Worm (Caenorhabditis elegans) whole organism, L4 larva: ENCODE results near the gene clec-241.

Experiments used
- D1046.2 ChIP-seq: fragments of 200-800 bp; sonication (Bioruptor generic); IDR thresholded peaks from 2 replicates; pipeline ENCODE4 v1.3.6; 2022; ENCODE audit warnings: missing genetic modification characterization, missing compliant biosample characterization
- R02D3.7 ChIP-seq: fragments of 150-350 bp; sonication (generic microtip); optimal IDR thresholded peaks from 3 replicates; lab custom pipeline; 2014; ENCODE audit warnings: missing biosample characterization, missing genetic modification characterization
- T26A8.4 ChIP-seq: fragments of 200-800 bp; sonication (Bioruptor generic); IDR thresholded peaks from 2 replicates; pipeline ENCODE4 v1.3.6; 2022; ENCODE audit warnings: missing genetic modification characterization, missing compliant biosample characterization
- Y105C5A.15 ChIP-seq: fragments of 200-800 bp; sonication (Bioruptor generic); IDR thresholded peaks from 2 replicates; pipeline ENCODE4 v1.3.6; 2022; ENCODE audit warnings: missing genetic modification characterization, missing compliant biosample characterization
- Y5F2A.4 ChIP-seq: fragments of 200-800 bp; sonication (Bioruptor generic); optimal IDR thresholded peaks from 2 replicates; lab custom pipeline; 2018; ENCODE audit warnings: mild to moderate bottlenecking, missing genetic modification characterization, missing compliant biosample characterization
- Y75B8A.6 ChIP-seq: fragments of 200-800 bp; sonication (Bioruptor generic); IDR thresholded peaks from 2 replicates; pipeline ENCODE4 v1.3.6; 2022; ENCODE audit warnings: missing genetic modification reagents, missing genetic modification characterization, missing compliant biosample characterization
- aha-1 ChIP-seq: fragments of 150-350 bp; peaks from one replicate; lab custom pipeline; 2014; ENCODE audit warnings: missing biosample characterization, missing genetic modification characterization
- aly-2 ChIP-seq: sonication (generic microtip); optimal IDR thresholded peaks from 2 replicates; lab custom pipeline; 2018; ENCODE audit warnings: missing biosample characterization, missing genetic modification characterization
- ama-1 ChIP-seq: fragments of 150-350 bp; optimal IDR thresholded peaks from 2 replicates; lab custom pipeline; 2014; ENCODE audit warnings: inconsistent platforms, mixed read lengths
- arid-1 ChIP-seq: fragments of 200-800 bp; sonication (Bioruptor generic); conservative IDR thresholded peaks from 2 replicates; pipeline ENCODE4 v1.3.6; 2022; ENCODE audit warnings: missing genetic modification reagents, missing genetic modification characterization, missing compliant biosample characterization
- attf-4 ChIP-seq: sonication (generic microtip); optimal IDR thresholded peaks from 3 replicates; lab custom pipeline; 2017; ENCODE audit warnings: missing biosample characterization, missing genetic modification characterization
- ceh-44 ChIP-seq: fragments of 200-800 bp; sonication (Bioruptor generic); IDR thresholded peaks from 2 replicates; pipeline ENCODE4 v1.3.6; 2022; ENCODE audit warnings: missing genetic modification reagents, missing genetic modification characterization, missing compliant biosample characterization
- ceh-62 ChIP-seq: sonication (generic microtip); optimal IDR thresholded peaks from 2 replicates; lab custom pipeline; 2017; ENCODE audit warnings: missing biosample characterization, missing genetic modification characterization
- daf-16 ChIP-seq, 3 experiments: sonication (generic microtip); optimal IDR thresholded peaks; 2 replicates each; lab custom pipeline; 2016 to 2017; ENCODE audit warnings: missing genetic modification characterization in 3 of 3, missing genetic modification reagents in 3 of 3, mild to moderate bottlenecking in 2 of 3, missing compliant biosample characterization in 2 of 3, missing biosample characterization in 1 of 3, moderate library complexity in 1 of 3
- daf-8 ChIP-seq: fragments of 200-800 bp; sonication (Bioruptor generic); IDR thresholded peaks from 2 replicates; pipeline ENCODE4 v1.3.6; 2022; ENCODE audit warnings: missing genetic modification characterization, missing compliant biosample characterization
- dmd-6 ChIP-seq: fragments of 200-800 bp; sonication (Bioruptor generic); IDR thresholded peaks from 2 replicates; pipeline ENCODE4 v1.3.6; 2022; ENCODE audit warnings: missing genetic modification reagents, missing genetic modification characterization, missing compliant biosample characterization
- dmd-8 ChIP-seq: fragments of 200-800 bp; sonication (Bioruptor generic); IDR thresholded peaks from 2 replicates; pipeline ENCODE4 v1.3.6; 2022; ENCODE audit warnings: missing genetic modification characterization, missing compliant biosample characterization
- dmd-9 ChIP-seq: fragments of 200-800 bp; sonication (Bioruptor generic); IDR thresholded peaks from 2 replicates; pipeline ENCODE4 v1.3.6; 2022; ENCODE audit warnings: missing genetic modification reagents, missing genetic modification characterization, missing compliant biosample characterization
- dpl-1 ChIP-seq: fragments of 150-350 bp; optimal IDR thresholded peaks from 2 replicates; lab custom pipeline; 2014; ENCODE audit warnings: missing biosample characterization, missing genetic modification reagents, missing genetic modification characterization
- duxl-1 ChIP-seq: sonication (generic microtip); optimal IDR thresholded peaks from 2 replicates; lab custom pipeline; 2016; ENCODE audit warnings: mild to moderate bottlenecking, missing genetic modification characterization, moderate library complexity, missing compliant biosample characterization; ENCODE audit not compliant: poor library complexity
- dve-1 ChIP-seq: sonication (generic microtip); optimal IDR thresholded peaks from 2 replicates; lab custom pipeline; 2017; ENCODE audit warnings: antibody characterized with exemption, mild to moderate bottlenecking, missing genetic modification characterization, missing compliant biosample characterization; ENCODE audit not compliant: insufficient read depth
- fkh-10 ChIP-seq: fragments of 150-350 bp; optimal IDR thresholded peaks from 2 replicates; lab custom pipeline; 2014; ENCODE audit warnings: missing biosample characterization, missing genetic modification reagents, missing genetic modification characterization
- fos-1 ChIP-seq: fragments of 150-350 bp; optimal IDR thresholded peaks from 2 replicates; lab custom pipeline; 2014; ENCODE audit warnings: missing biosample characterization, missing genetic modification characterization
- hlh-11 ChIP-seq: fragments of 200-800 bp; sonication (Bioruptor generic); optimal IDR thresholded peaks from 2 replicates; lab custom pipeline; 2018; ENCODE audit warnings: mild to moderate bottlenecking, missing genetic modification characterization, missing compliant biosample characterization
- hlh-30 ChIP-seq: sonication (generic microtip); optimal IDR thresholded peaks from 2 replicates; lab custom pipeline; 2017; ENCODE audit warnings: antibody characterized with exemption, mild to moderate bottlenecking, missing genetic modification characterization, missing compliant biosample characterization; ENCODE audit not compliant: insufficient read depth
- hmg-1.1 ChIP-seq: fragments of 200-800 bp; sonication (Bioruptor generic); IDR thresholded peaks from 2 replicates; pipeline ENCODE4 v1.3.6; 2022; ENCODE audit warnings: missing genetic modification reagents, missing genetic modification characterization, missing compliant biosample characterization
- jun-1 ChIP-seq: fragments of 150-350 bp; optimal IDR thresholded peaks from 2 replicates; lab custom pipeline; 2014; ENCODE audit warnings: missing biosample characterization, missing genetic modification reagents, missing genetic modification characterization
- lim-7 ChIP-seq: fragments of 200-800 bp; sonication (Bioruptor generic); IDR thresholded peaks from 2 replicates; pipeline ENCODE4 v1.3.6; 2022; ENCODE audit warnings: missing genetic modification characterization, missing compliant biosample characterization
- lin-1 ChIP-seq: fragments of 200-800 bp; sonication (Bioruptor generic); IDR thresholded peaks from 2 replicates; pipeline ENCODE4 v1.3.6; 2022; ENCODE audit warnings: missing genetic modification reagents, missing genetic modification characterization, missing compliant biosample characterization
- lin-15B ChIP-seq: fragments of 150-350 bp; sonication (generic microtip); optimal IDR thresholded peaks from 3 replicates; lab custom pipeline; 2014; ENCODE audit warnings: missing biosample characterization, missing genetic modification characterization
- lin-29 ChIP-seq: fragments of 200-800 bp; sonication (Bioruptor generic); IDR thresholded peaks from 2 replicates; pipeline ENCODE4 v1.3.6; 2022; ENCODE audit warnings: missing genetic modification reagents, missing genetic modification characterization, missing compliant biosample characterization
- lin-38 ChIP-seq: fragments of 200-800 bp; sonication (Bioruptor generic); IDR thresholded peaks from 2 replicates; pipeline ENCODE4 v1.3.6; 2022; ENCODE audit warnings: missing genetic modification reagents, missing genetic modification characterization, missing compliant biosample characterization
- lsy-2 ChIP-seq, 2 experiments: fragments of 150-350 bp in 1 of 2; sonication (generic microtip) in 1 of 2; optimal IDR thresholded peaks; 2 replicates each; lab custom pipeline; 2014 to 2017; ENCODE audit warnings: missing biosample characterization in 2 of 2, missing genetic modification characterization in 2 of 2
- mdt-29 ChIP-seq: fragments of 200-800 bp; sonication (Bioruptor generic); IDR thresholded peaks from 2 replicates; pipeline ENCODE4 v1.3.6; 2022; ENCODE audit warnings: missing genetic modification reagents, missing genetic modification characterization, missing compliant biosample characterization
- mes-2 ChIP-seq: sonication (generic microtip); optimal IDR thresholded peaks from 2 replicates; lab custom pipeline; 2016; ENCODE audit warnings: missing genotype, mild to moderate bottlenecking, missing genetic modification characterization, missing compliant biosample characterization; ENCODE audit not compliant: poor library complexity, severe bottlenecking
- nhr-11 ChIP-seq: fragments of 150-350 bp; optimal IDR thresholded peaks from 2 replicates; lab custom pipeline; 2014; ENCODE audit warnings: missing biosample characterization, missing genetic modification characterization
- nhr-237 ChIP-seq: sonication (generic microtip); optimal IDR thresholded peaks from 2 replicates; lab custom pipeline; 2017; ENCODE audit warnings: missing biosample characterization, missing genetic modification characterization
- nhr-25 ChIP-seq: sonication (generic microtip); optimal IDR thresholded peaks from 2 replicates; lab custom pipeline; 2017; ENCODE audit warnings: missing genetic modification characterization, mild to moderate bottlenecking, missing compliant biosample characterization, antibody characterized with exemption, moderate library complexity, borderline replicate concordance; ENCODE audit not compliant: insufficient read depth
- nhr-28 ChIP-seq: fragments of 150-350 bp; optimal IDR thresholded peaks from 2 replicates; lab custom pipeline; 2014; ENCODE audit warnings: missing biosample characterization, missing genetic modification characterization
- nhr-48 ChIP-seq: sonication (generic microtip); optimal IDR thresholded peaks from 2 replicates; lab custom pipeline; 2016; ENCODE audit warnings: mild to moderate bottlenecking, missing genetic modification characterization, missing compliant biosample characterization
- nhr-6 ChIP-seq: fragments of 150-350 bp; optimal IDR thresholded peaks from 2 replicates; lab custom pipeline; 2014; ENCODE audit warnings: missing biosample characterization, missing genetic modification characterization
- nhr-76 ChIP-seq: fragments of 150-350 bp; optimal IDR thresholded peaks from 2 replicates; lab custom pipeline; 2014; ENCODE audit warnings: missing biosample characterization, missing genetic modification characterization
- php-3 ChIP-seq: fragments of 200-800 bp; sonication (Bioruptor generic); IDR thresholded peaks from 2 replicates; pipeline ENCODE4 v1.3.6; 2022; ENCODE audit warnings: missing genetic modification reagents, missing genetic modification characterization, missing compliant biosample characterization
- pqm-1 ChIP-seq: sonication (generic microtip); optimal IDR thresholded peaks from 2 replicates; lab custom pipeline; 2017; ENCODE audit warnings: missing biosample characterization, missing genetic modification characterization
- rbr-2 ChIP-seq: sonication (generic microtip); optimal IDR thresholded peaks from 2 replicates; lab custom pipeline; 2016; ENCODE audit warnings: missing genotype, missing genetic modification characterization, missing compliant biosample characterization
- sdz-12 ChIP-seq: fragments of 200-800 bp; sonication (Bioruptor generic); optimal IDR thresholded peaks from 2 replicates; lab custom pipeline; 2018; ENCODE audit warnings: mild to moderate bottlenecking, missing genetic modification characterization, missing compliant biosample characterization
- spr-3 ChIP-seq: fragments of 200-800 bp; sonication (Bioruptor generic); optimal IDR thresholded peaks from 2 replicates; lab custom pipeline; 2018; ENCODE audit warnings: mild to moderate bottlenecking, missing genetic modification characterization, missing compliant biosample characterization
- tra-1 ChIP-seq: fragments of 200-800 bp; sonication (Bioruptor generic); IDR thresholded peaks from 2 replicates; pipeline ENCODE4 v1.3.6; 2022; ENCODE audit warnings: missing genetic modification reagents, missing genetic modification characterization, missing compliant biosample characterization
- unc-130 ChIP-seq: sonication (generic microtip); optimal IDR thresholded peaks from 2 replicates; lab custom pipeline; 2016; ENCODE audit warnings: missing genetic modification reagents, missing genetic modification characterization, missing compliant biosample characterization
- unc-39 ChIP-seq: sonication (generic microtip); optimal IDR thresholded peaks from 2 replicates; lab custom pipeline; 2017; ENCODE audit warnings: missing biosample characterization, missing genetic modification characterization
- unc-62 ChIP-seq, 3 experiments: fragments of 150-350 bp in 1 of 3; sonication (generic microtip); optimal IDR thresholded peaks in 2 of 3; peaks in 1 of 3; 1 replicate in 1 of 3; 2 replicates in 2 of 3; lab custom pipeline; 2014 to 2017; ENCODE audit warnings: missing biosample characterization in 3 of 3, missing genetic modification characterization in 3 of 3, missing genetic modification reagents in 3 of 3, missing genotype in 1 of 3
- zfp-3 ChIP-seq: fragments of 200-800 bp; sonication (Bioruptor generic); conservative IDR thresholded peaks from 2 replicates; pipeline ENCODE4 v1.3.6; 2022; ENCODE audit warnings: missing genetic modification reagents, missing genetic modification characterization, missing compliant biosample characterization

The clec-241 gene

ce11 chrV:17014050-17014449, 918 bp upstream of the clec-241 start, which contains the start of gene clc-13:
clc-13 (plus strand) TSS chrV:17014408.
- TF ChIP-seq daf-8 (GFP tag; lab: Robert Waterston, UW) (no peak), hmg-1.1 (GFP tag; lab: Robert Waterston, UW) (no peak), nhr-237 (no peak), nhr-25 (tag; lab: Kevin White, UChicago) (no peak), spr-3 (GFP tag; lab: Kevin White, UChicago) (no peak), zfp-3 (GFP tag; lab: Robert Waterston, UW) (no peak), Y75B8A.6 (GFP tag; lab: Robert Waterston, UW) (no peak), dmd-6 (GFP tag; lab: Robert Waterston, UW) (peak; percentile 79), ceh-44 (GFP tag; lab: Robert Waterston, UW) (no peak), fkh-10 (no peak), jun-1 (tag; lab: Kevin White, UChicago) (no peak), pqm-1 (tag; lab: Kevin White, UChicago) (peak; percentile 21), daf-16 (GFP tag; optimal IDR thresholded peaks at IDR 0.05; lab: Kevin White, UChicago) (no peak), daf-16 (tag; optimal IDR thresholded peaks at IDR 0.05; lab: Kevin White, UChicago) (no peak), ceh-62 (tag; lab: Kevin White, UChicago) (no peak), T26A8.4 (GFP tag; lab: Robert Waterston, UW) (no peak), mes-2 (no peak), php-3 (GFP tag; lab: Robert Waterston, UW) (no peak), tra-1 (no peak), aly-2 (tag; lab: Kevin White, UChicago) (no peak), hlh-11 (tag; lab: Kevin White, UChicago) (peak; percentile 22), dmd-9 (GFP tag; lab: Robert Waterston, UW) (no peak), nhr-48 (tag; lab: Kevin White, UChicago) (no peak), nhr-76 (tag; lab: Kevin White, UChicago) (no peak), lin-29 (GFP tag; lab: Robert Waterston, UW) (no peak), mdt-29 (GFP tag; lab: Robert Waterston, UW) (no peak), dve-1 (tag; lab: Kevin White, UChicago) (no peak), fos-1 (tag; lab: Kevin White, UChicago) (no peak), Y105C5A.15 (GFP tag; lab: Robert Waterston, UW) (no peak), sdz-12 (no peak), ama-1 (lab: Kevin White, UChicago) (no peak), hlh-30 (tag; lab: Kevin White, UChicago) (no peak), R02D3.7 (tag; lab: Kevin White, UChicago) (no peak), unc-62 (GFP tag; optimal IDR thresholded peaks at IDR 0.05 in 1 of 2; lab: Kevin White, UChicago) (peak in 1 of 2 experiments; percentile 11), unc-62 (tag; optimal IDR thresholded peaks at IDR 0.05; lab: Kevin White, UChicago) (no peak), unc-130 (GFP tag; lab: Kevin White, UChicago) (no peak), nhr-11 (tag; lab: Kevin White, UChicago) (no peak), rbr-2 (no peak), nhr-28 (tag; lab: Kevin White, UChicago) (peak; percentile 44), lim-7 (GFP tag; lab: Robert Waterston, UW) (no peak), unc-39 (no peak), dpl-1 (GFP tag; lab: Kevin White, UChicago) (no peak), lin-15B (tag; lab: Kevin White, UChicago) (no peak), aha-1 (peak; percentile 22), arid-1 (GFP tag; lab: Robert Waterston, UW) (no peak), dmd-8 (GFP tag; lab: Robert Waterston, UW) (no peak), duxl-1 (tag; lab: Kevin White, UChicago) (no peak), lsy-2 (tag; optimal IDR thresholded peaks at IDR 0.05; lab: Kevin White, UChicago) (no peak), attf-4 (tag; lab: Kevin White, UChicago) (no peak), D1046.2 (no peak), lin-1 (GFP tag; lab: Robert Waterston, UW) (no peak), nhr-6 (tag; lab: Kevin White, UChicago) (no peak), Y5F2A.4 (GFP tag; lab: Kevin White, UChicago) (no peak), lin-38 (no peak)
